Worm (Caenorhabditis elegans) whole organism, mixed stage, embryonic: ENCODE data around the gene spl-3.
A peak's percentile ranks its signal among the peaks of the same experiment; 100 is the strongest.

Experiments
- M03D4.4 ChIP-seq: sonication (generic microtip); optimal IDR thresholded peaks from 2 replicates; lab custom pipeline; 2017; ENCODE audit warnings: mild to moderate bottlenecking, missing genetic modification characterization, missing compliant biosample characterization
- bed-3 ChIP-seq: fragments of 200-800 bp; sonication (Bioruptor generic); optimal IDR thresholded peaks from 3 replicates; lab custom pipeline; 2018; ENCODE audit warnings: mild to moderate bottlenecking, missing genetic modification characterization, moderate library complexity, missing compliant biosample characterization
- blmp-1 ChIP-seq: fragments of 150-350 bp; optimal IDR thresholded peaks from 2 replicates; lab custom pipeline; 2014; ENCODE audit warnings: missing biosample characterization, missing genetic modification characterization
- ceh-39 ChIP-seq: fragments of 150-350 bp; optimal IDR thresholded peaks from 2 replicates; lab custom pipeline; 2014; ENCODE audit warnings: missing biosample characterization, missing genetic modification characterization
- ceh-43 ChIP-seq: fragments of 200-800 bp; sonication (Bioruptor generic); optimal IDR thresholded peaks from 2 replicates; lab custom pipeline; 2018; ENCODE audit warnings: mild to moderate bottlenecking, missing genetic modification characterization, moderate library complexity, missing compliant biosample characterization
- ceh-83 ChIP-seq: fragments of 200-800 bp; sonication (Bioruptor generic); optimal IDR thresholded peaks from 2 replicates; lab custom pipeline; 2018; ENCODE audit warnings: mild to moderate bottlenecking, missing genetic modification characterization, missing compliant biosample characterization
- ces-1 ChIP-seq: fragments of 150-350 bp; optimal IDR thresholded peaks from 2 replicates; lab custom pipeline; 2014; ENCODE audit warnings: missing biosample characterization, missing genetic modification reagents, missing genetic modification characterization
- cnd-1 ChIP-seq: fragments of 200-800 bp; sonication (Bioruptor generic); optimal IDR thresholded peaks from 2 replicates; lab custom pipeline; 2018; ENCODE audit warnings: mild to moderate bottlenecking, missing genetic modification characterization, missing compliant biosample characterization
- drap-1 ChIP-seq: fragments of 200-800 bp; sonication (Bioruptor generic); optimal IDR thresholded peaks from 3 replicates; lab custom pipeline; 2018; ENCODE audit warnings: mild to moderate bottlenecking, missing genetic modification characterization, missing compliant biosample characterization
- elt-1 ChIP-seq: sonication (generic microtip); optimal IDR thresholded peaks from 2 replicates; lab custom pipeline; 2017; ENCODE audit warnings: missing genetic modification characterization, mild to moderate bottlenecking, missing compliant biosample characterization, antibody characterized with exemption, moderate library complexity, borderline replicate concordance; ENCODE audit not compliant: insufficient read depth
- elt-3 ChIP-seq: fragments of 150-350 bp; optimal IDR thresholded peaks from 2 replicates; lab custom pipeline; 2014; ENCODE audit warnings: missing biosample characterization, missing genetic modification characterization
- flh-1 ChIP-seq: fragments of 200-800 bp; sonication (Bioruptor generic); optimal IDR thresholded peaks from 2 replicates; lab custom pipeline; 2018; ENCODE audit warnings: mild to moderate bottlenecking, missing genetic modification characterization, moderate library complexity, missing compliant biosample characterization
- ham-2 ChIP-seq: fragments of 200-800 bp; sonication (Bioruptor generic); optimal IDR thresholded peaks from 2 replicates; lab custom pipeline; 2018; ENCODE audit warnings: mild to moderate bottlenecking, missing genetic modification characterization, missing compliant biosample characterization
- hlh-1 ChIP-seq: fragments of 150-350 bp; optimal IDR thresholded peaks from 2 replicates; lab custom pipeline; 2014; ENCODE audit warnings: missing biosample characterization, missing genetic modification reagents, missing genetic modification characterization
- lin-13 ChIP-seq: fragments of 150-350 bp; optimal IDR thresholded peaks from 2 replicates; lab custom pipeline; 2014; ENCODE audit warnings: missing biosample characterization, missing genetic modification characterization
- lin-32 ChIP-seq: fragments of 200-800 bp; sonication (Bioruptor generic); optimal IDR thresholded peaks from 2 replicates; lab custom pipeline; 2018; ENCODE audit warnings: mild to moderate bottlenecking, missing genetic modification characterization, missing compliant biosample characterization
- mab-5 ChIP-seq: fragments of 150-350 bp; optimal IDR thresholded peaks from 2 replicates; lab custom pipeline; 2014; ENCODE audit warnings: missing biosample characterization, missing genetic modification characterization
- mep-1 ChIP-seq: fragments of 150-350 bp; optimal IDR thresholded peaks from 2 replicates; lab custom pipeline; 2017; ENCODE audit warnings: missing biosample characterization, missing genetic modification reagents, missing genetic modification characterization, inconsistent platforms
- mls-2 ChIP-seq: sonication (generic microtip); optimal IDR thresholded peaks from 2 replicates; lab custom pipeline; 2016; ENCODE audit warnings: mild to moderate bottlenecking, missing genetic modification characterization, moderate library complexity, missing compliant biosample characterization
- nhr-12 ChIP-seq: fragments of 150-350 bp; optimal IDR thresholded peaks from 2 replicates; lab custom pipeline; 2014; ENCODE audit warnings: missing biosample characterization, missing genetic modification characterization
- nhr-2 ChIP-seq: fragments of 150-350 bp; optimal IDR thresholded peaks from 2 replicates; lab custom pipeline; 2014; ENCODE audit warnings: missing biosample characterization, missing genetic modification characterization
- nhr-237 ChIP-seq: fragments of 150-350 bp; optimal IDR thresholded peaks from 2 replicates; lab custom pipeline; 2014; ENCODE audit warnings: missing biosample characterization, missing genetic modification characterization
- nhr-28 ChIP-seq: fragments of 150-350 bp; optimal IDR thresholded peaks from 2 replicates; lab custom pipeline; 2014; ENCODE audit warnings: missing biosample characterization, missing genetic modification characterization
- nhr-76 ChIP-seq: sonication (generic microtip); optimal IDR thresholded peaks from 2 replicates; lab custom pipeline; 2017; ENCODE audit warnings: missing biosample characterization, missing genetic modification characterization
- pha-4 ChIP-seq: fragments of 150-350 bp; optimal IDR thresholded peaks from 2 replicates; lab custom pipeline; 2018; ENCODE audit warnings: missing biosample characterization, missing genetic modification reagents, missing genetic modification characterization
- sem-2 ChIP-seq: fragments of 200-800 bp; sonication (Bioruptor generic); optimal IDR thresholded peaks from 2 replicates; lab custom pipeline; 2018; ENCODE audit warnings: mild to moderate bottlenecking, missing genetic modification characterization, missing compliant biosample characterization
- snpc-4 ChIP-seq: fragments of 150-350 bp; optimal IDR thresholded peaks from 2 replicates; lab custom pipeline; 2014; ENCODE audit warnings: missing biosample characterization, missing genetic modification characterization
- sptf-1 ChIP-seq: sonication (generic microtip); optimal IDR thresholded peaks from 2 replicates; lab custom pipeline; 2017; ENCODE audit warnings: mild to moderate bottlenecking, missing genetic modification characterization, moderate library complexity, missing compliant biosample characterization
- tbx-8 ChIP-seq: fragments of 200-800 bp; sonication (Bioruptor generic); optimal IDR thresholded peaks from 2 replicates; lab custom pipeline; 2018; ENCODE audit warnings: mild to moderate bottlenecking, missing genetic modification characterization, moderate library complexity, missing compliant biosample characterization
- unc-120 ChIP-seq: sonication (generic microtip); optimal IDR thresholded peaks from 2 replicates; lab custom pipeline; 2017; ENCODE audit warnings: missing genetic modification characterization, missing compliant biosample characterization; ENCODE audit not compliant: poor library complexity, severe bottlenecking
- unc-62 ChIP-seq: fragments of 150-350 bp; optimal IDR thresholded peaks from 2 replicates; lab custom pipeline; 2014; ENCODE audit warnings: missing biosample characterization, missing genetic modification reagents, missing genetic modification characterization
- zip-8 ChIP-seq: fragments of 150-350 bp; optimal IDR thresholded peaks from 2 replicates; lab custom pipeline; 2014; ENCODE audit warnings: missing biosample characterization, missing genetic modification characterization
- ztf-11 ChIP-seq: fragments of 150-350 bp; optimal IDR thresholded peaks from 2 replicates; lab custom pipeline; 2014; ENCODE audit warnings: missing biosample characterization, missing genetic modification characterization

The spl-3 gene

ce11 chrIV:1231589-1231988, 38.7 kb downstream of the spl-3 start, which contains the start of gene W09G12.6:
TSS of gene W09G12.6 (plus strand) at chrIV:1231889.
- TF ChIP-seq lin-13 (tag; lab: Kevin White, UChicago), result no peak
- no peak for TF ChIP-seq elt-1 (tag; lab: Kevin White, UChicago)
- no peak for TF ChIP-seq nhr-237 (tag; lab: Kevin White, UChicago)
- TF ChIP-seq mep-1 (tag; lab: Kevin White, UChicago), result no peak
- no peak for TF ChIP-seq nhr-2 (tag; lab: Kevin White, UChicago)
- no peak for TF ChIP-seq drap-1
- no peak for TF ChIP-seq mls-2
- no peak for TF ChIP-seq ceh-83
- TF ChIP-seq elt-3 (tag; lab: Kevin White, UChicago), result no peak
- TF ChIP-seq unc-120 (tag; lab: Kevin White, UChicago), result no peak
- TF ChIP-seq ceh-43 (GFP tag; lab: Kevin White, UChicago), result no peak
- TF ChIP-seq nhr-76 (tag; lab: Kevin White, UChicago), result no peak
- TF ChIP-seq hlh-1 (tag; lab: Kevin White, UChicago), result no peak

DNA sequence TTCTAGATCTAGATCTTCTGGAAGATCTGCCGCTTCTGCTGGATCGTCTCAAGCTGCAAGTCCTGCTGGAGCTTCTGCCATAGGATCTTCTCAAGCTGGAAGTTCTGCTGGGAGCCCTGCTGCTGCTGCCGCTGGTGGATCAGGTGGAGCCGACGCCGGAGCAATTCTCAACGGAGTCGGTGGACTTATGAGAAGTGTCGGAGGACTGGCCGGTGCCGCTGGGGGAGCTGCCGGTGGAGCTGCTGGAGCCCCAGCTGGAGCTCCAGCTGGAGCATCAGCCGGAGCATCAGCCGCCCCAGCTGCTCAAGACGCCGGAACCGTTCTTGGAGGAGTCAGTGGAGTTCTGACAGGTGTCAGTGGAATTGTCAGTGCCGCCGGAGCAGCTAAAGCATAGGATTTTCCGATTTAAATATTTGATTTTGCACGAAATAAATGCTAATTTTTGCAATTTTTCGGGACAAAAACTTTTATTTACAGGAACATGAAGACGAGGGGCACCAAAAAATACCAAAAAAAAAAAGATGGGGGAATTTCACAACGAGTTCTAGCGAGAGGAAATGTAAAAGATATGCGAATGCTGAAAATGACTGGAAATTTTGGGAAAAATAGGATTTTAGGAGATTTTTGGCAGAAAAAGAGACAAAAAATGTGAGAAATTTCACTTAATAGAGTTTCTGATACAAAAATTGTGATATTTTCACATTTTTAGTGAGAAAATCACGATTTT, 39.7 kb downstream of the spl-3 start:
- TF ChIP-seq mab-5 (tag; lab: Kevin White, UChicago) (no peak), nhr-28 (tag; lab: Kevin White, UChicago) (no peak)

DNA sequence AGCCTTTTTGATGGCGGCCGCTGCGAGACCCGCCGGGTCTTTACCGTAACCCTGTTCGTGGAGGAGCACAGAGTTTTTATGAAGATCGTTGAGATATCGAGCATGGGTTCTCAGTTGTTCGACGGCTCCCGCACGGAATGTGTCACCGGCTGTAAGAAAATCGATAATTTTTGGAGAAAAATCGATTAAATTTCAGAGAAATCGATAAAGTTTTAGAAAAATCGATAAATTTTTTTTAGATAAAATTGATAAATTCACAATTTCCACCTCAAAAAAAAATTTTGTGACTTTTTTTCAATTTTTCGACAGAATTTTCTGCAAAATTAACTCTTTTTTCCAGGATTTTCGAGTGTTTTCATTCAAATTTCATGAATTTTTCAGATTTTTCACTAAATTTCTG, 41.9 kb downstream of the spl-3 start:
- no peak for TF ChIP-seq nhr-12 (tag; lab: Kevin White, UChicago)
- no peak for TF ChIP-seq mls-2
- TF ChIP-seq ceh-43 (GFP tag; lab: Kevin White, UChicago), result no peak
- no peak for TF ChIP-seq nhr-28 (tag; lab: Kevin White, UChicago)
- no peak for TF ChIP-seq elt-1 (tag; lab: Kevin White, UChicago)
- TF ChIP-seq drap-1, result no peak
- no peak for TF ChIP-seq M03D4.4
- no peak for TF ChIP-seq nhr-76 (tag; lab: Kevin White, UChicago)
- TF ChIP-seq cnd-1, result no peak
- TF ChIP-seq ces-1 (GFP tag; lab: Kevin White, UChicago), result no peak
- TF ChIP-seq lin-32 (GFP tag; lab: Kevin White, UChicago), result no peak
- no peak for TF ChIP-seq blmp-1
- TF ChIP-seq mab-5 (tag; lab: Kevin White, UChicago), result no peak

DNA sequence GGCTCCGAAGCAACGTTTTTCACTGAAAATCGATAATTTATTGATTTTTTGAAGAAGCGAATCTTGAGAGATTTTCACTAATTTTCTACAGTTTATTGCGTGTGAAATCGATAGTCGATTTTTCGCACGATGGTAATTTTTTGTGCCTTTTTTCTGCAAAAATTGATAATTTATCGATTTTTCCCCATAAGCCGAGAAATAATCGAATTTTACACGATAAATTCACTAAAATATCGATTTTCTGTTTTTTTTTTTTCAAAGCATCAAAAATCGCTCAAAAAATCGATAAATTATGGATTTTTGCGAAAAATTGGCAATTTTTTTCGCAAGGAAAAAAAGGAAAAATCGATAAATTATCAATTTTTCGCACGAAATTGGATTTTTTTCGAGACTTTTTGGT, 42.9 kb downstream of the spl-3 start:
- TF ChIP-seq bed-3 (no peak), zip-8 (tag; lab: Kevin White, UChicago) (no peak), unc-120 (tag; lab: Kevin White, UChicago) (no peak), tbx-8 (GFP tag; lab: Kevin White, UChicago) (no peak), blmp-1 (no peak), flh-1 (GFP tag; lab: Kevin White, UChicago) (no peak), M03D4.4 (no peak), unc-62 (GFP tag; lab: Kevin White, UChicago) (no peak), lin-13 (tag; lab: Kevin White, UChicago) (no peak)

DNA sequence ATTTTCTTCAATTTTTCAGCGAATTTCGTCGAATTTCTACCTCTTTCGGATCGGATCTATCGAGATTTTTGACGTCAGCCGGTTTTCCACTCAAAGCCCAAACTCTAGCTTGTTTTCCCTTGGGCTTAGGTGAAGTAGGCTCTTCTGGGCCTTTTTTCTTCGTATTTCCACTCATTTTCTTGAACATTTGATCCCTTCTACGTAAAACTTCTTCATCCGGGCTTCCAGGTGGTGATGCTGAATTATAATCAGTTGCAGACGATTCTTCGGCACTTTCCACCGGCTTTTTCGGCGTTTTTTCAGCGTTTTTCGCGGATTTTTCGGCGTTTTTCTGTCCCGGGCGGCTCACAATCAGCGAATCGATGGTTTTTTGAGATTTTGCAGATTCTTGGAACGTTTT, 45.3 kb downstream of the spl-3 start:
- no peak for TF ChIP-seq ceh-83
- TF ChIP-seq tbx-8 (GFP tag; lab: Kevin White, UChicago), result no peak
- no peak for TF ChIP-seq pha-4 (tag; lab: Kevin White, UChicago)
- no peak for TF ChIP-seq unc-120 (tag; lab: Kevin White, UChicago)
- TF ChIP-seq snpc-4 (tag; lab: Kevin White, UChicago), result no peak
- no peak for TF ChIP-seq nhr-12 (tag; lab: Kevin White, UChicago)
- TF ChIP-seq, all 35 proteins: peak for 0

- TF ChIP-seq ceh-83 (no peak), snpc-4 (tag; lab: Kevin White, UChicago) (no peak), nhr-237 (tag; lab: Kevin White, UChicago) (peak; percentile 64), blmp-1 (no peak), cnd-1 (no peak), unc-62 (GFP tag; lab: Kevin White, UChicago) (no peak), bed-3 (no peak), mls-2 (no peak), ztf-11 (tag; lab: Kevin White, UChicago) (no peak), flh-1 (GFP tag; lab: Kevin White, UChicago) (no peak), nhr-28 (tag; lab: Kevin White, UChicago) (no peak), lin-32 (GFP tag; lab: Kevin White, UChicago) (no peak), M03D4.4 (no peak), ceh-39 (tag; lab: Kevin White, UChicago) (no peak), sptf-1 (tag; lab: Kevin White, UChicago) (no peak), hlh-1 (tag; lab: Kevin White, UChicago) (no peak), unc-120 (tag; lab: Kevin White, UChicago) (no peak), pha-4 (tag; lab: Kevin White, UChicago) (peak; percentile 32), mab-5 (tag; lab: Kevin White, UChicago) (no peak), ham-2 (GFP tag; lab: Kevin White, UChicago) (no peak), zip-8 (tag; lab: Kevin White, UChicago) (no peak), mep-1 (tag; lab: Kevin White, UChicago) (peak; percentile 36), nhr-12 (tag; lab: Kevin White, UChicago) (no peak), sem-2 (GFP tag; lab: Kevin White, UChicago) (no peak), ceh-43 (GFP tag; lab: Kevin White, UChicago) (no peak), nhr-2 (tag; lab: Kevin White, UChicago) (no peak), nhr-76 (tag; lab: Kevin White, UChicago) (no peak), lin-13 (tag; lab: Kevin White, UChicago) (peak; percentile 51), drap-1 (no peak)
These were observed 46.8 kb downstream of the spl-3 start, which contains the start of gene F38A1.8 for ce11 chrIV:1239686-1240085. TSS of gene F38A1.8 (minus strand) at chrIV:1239852.
